Worm (Caenorhabditis elegans) whole organism, L1 larva: ENCODE measurements around the gene lact-4.
A peak's percentile ranks its signal among the peaks of the same experiment; 100 is the strongest.

Experiments
- C34B4.2 ChIP-seq: sonication (generic microtip); optimal IDR thresholded peaks from 2 replicates; lab custom pipeline; 2017; ENCODE audit warnings: mild to moderate bottlenecking, missing genetic modification characterization, missing compliant biosample characterization
- F16B12.6 ChIP-seq: fragments of 150-350 bp; optimal IDR thresholded peaks from 2 replicates; lab custom pipeline; 2014; ENCODE audit warnings: missing biosample characterization, missing genetic modification characterization
- aha-1 ChIP-seq: fragments of 150-350 bp; optimal IDR thresholded peaks from 2 replicates; lab custom pipeline; 2014; ENCODE audit warnings: missing biosample characterization, missing genetic modification characterization
- alr-1 ChIP-seq: fragments of 200-800 bp; sonication (Bioruptor generic); optimal IDR thresholded peaks from 2 replicates; lab custom pipeline; 2018; ENCODE audit warnings: borderline replicate concordance, mild to moderate bottlenecking, missing genetic modification characterization, missing compliant biosample characterization
- blmp-1 ChIP-seq: fragments of 150-350 bp; optimal IDR thresholded peaks from 2 replicates; lab custom pipeline; 2014; ENCODE audit warnings: missing biosample characterization, missing genetic modification characterization
- ceh-63 ChIP-seq: fragments of 200-800 bp; sonication (Bioruptor generic); optimal IDR thresholded peaks from 2 replicates; lab custom pipeline; 2018; ENCODE audit warnings: mild to moderate bottlenecking, missing genetic modification characterization, missing compliant biosample characterization
- ceh-82 ChIP-seq, 3 experiments: fragments of 150-350 bp in 1 of 3; sonication (generic microtip) in 2 of 3; optimal IDR thresholded peaks; 2 replicates each; lab custom pipeline; 2014 to 2017; ENCODE audit warnings: missing biosample characterization in 3 of 3, missing genetic modification characterization in 3 of 3
- ces-1 ChIP-seq: fragments of 150-350 bp; optimal IDR thresholded peaks from 2 replicates; lab custom pipeline; 2014; ENCODE audit warnings: missing biosample characterization, missing genetic modification reagents, missing genetic modification characterization
- dpl-1 ChIP-seq, 3 experiments: fragments of 150-350 bp in 2 of 3; sonication (generic microtip) in 1 of 3; optimal IDR thresholded peaks; 2 replicates each; lab custom pipeline; 2014 to 2017; ENCODE audit warnings: missing biosample characterization in 3 of 3, missing genetic modification characterization in 3 of 3, missing genetic modification reagents in 3 of 3
- dsc-1 ChIP-seq: sonication (generic microtip); optimal IDR thresholded peaks from 2 replicates; lab custom pipeline; 2016; ENCODE audit warnings: mild to moderate bottlenecking, missing genetic modification characterization, missing compliant biosample characterization
- efl-3 ChIP-seq: fragments of 200-800 bp; sonication (Bioruptor generic); optimal IDR thresholded peaks from 2 replicates; lab custom pipeline; 2018; ENCODE audit warnings: mild to moderate bottlenecking, missing genetic modification characterization, missing compliant biosample characterization
- elt-2 ChIP-seq: sonication (generic microtip); optimal IDR thresholded peaks from 2 replicates; lab custom pipeline; 2016; ENCODE audit warnings: missing genetic modification characterization, mild to moderate bottlenecking, inconsistent platforms, missing compliant biosample characterization, missing genetic modification reagents
- elt-3 ChIP-seq, 6 experiments: fragments of 150-350 bp in 1 of 6; sonication (generic microtip); optimal IDR thresholded peaks; 2 replicates each; lab custom pipeline; 2017 to 2018; ENCODE audit warnings: missing biosample characterization in 6 of 6, missing genetic modification characterization in 6 of 6, inconsistent platforms in 1 of 6
- ets-5 ChIP-seq: fragments of 200-800 bp; sonication (Bioruptor generic); IDR thresholded peaks from 2 replicates; pipeline ENCODE4 v1.3.6; 2022; ENCODE audit warnings: missing genetic modification characterization, missing compliant biosample characterization
- fkh-4 ChIP-seq: sonication (generic microtip); optimal IDR thresholded peaks from 2 replicates; lab custom pipeline; 2016; ENCODE audit warnings: missing compliant biosample characterization, missing genetic modification characterization, borderline replicate concordance
- fkh-8 ChIP-seq: sonication (generic microtip); optimal IDR thresholded peaks from 2 replicates; lab custom pipeline; 2016; ENCODE audit warnings: mild to moderate bottlenecking, missing genetic modification characterization, missing compliant biosample characterization
- hlh-17 ChIP-seq: fragments of 200-800 bp; sonication (Bioruptor generic); optimal IDR thresholded peaks from 2 replicates; lab custom pipeline; 2018; ENCODE audit warnings: missing genetic modification characterization, mild to moderate bottlenecking, missing compliant biosample characterization, moderate library complexity, borderline replicate concordance
- hlh-4 ChIP-seq: sonication (generic microtip); optimal IDR thresholded peaks from 2 replicates; lab custom pipeline; 2016; ENCODE audit warnings: mild to moderate bottlenecking, missing genetic modification characterization, missing compliant biosample characterization
- hpl-2 ChIP-seq: fragments of 150-350 bp; optimal IDR thresholded peaks from 2 replicates; lab custom pipeline; 2014; ENCODE audit warnings: missing biosample characterization, missing genetic modification reagents, missing genetic modification characterization
- isw-1 ChIP-seq: fragments of 200-800 bp; sonication (Bioruptor generic); IDR thresholded peaks from 2 replicates; pipeline ENCODE4 v1.3.6; 2022; ENCODE audit warnings: missing genetic modification characterization, missing compliant biosample characterization
- jun-1 ChIP-seq: fragments of 150-350 bp; optimal IDR thresholded peaks from 2 replicates; lab custom pipeline; 2014; ENCODE audit warnings: missing biosample characterization, missing genetic modification reagents, missing genetic modification characterization
- lin-13 ChIP-seq: fragments of 150-350 bp; optimal IDR thresholded peaks from 2 replicates; lab custom pipeline; 2014; ENCODE audit warnings: missing biosample characterization, missing genetic modification reagents, missing genetic modification characterization
- lin-14 ChIP-seq: fragments of 200-800 bp; sonication (Bioruptor generic); optimal IDR thresholded peaks from 2 replicates; lab custom pipeline; 2018; ENCODE audit warnings: mild to moderate bottlenecking, missing genetic modification characterization, moderate library complexity, missing compliant biosample characterization
- lin-15B ChIP-seq: fragments of 150-350 bp; sonication (generic microtip); optimal IDR thresholded peaks from 3 replicates; lab custom pipeline; 2014; ENCODE audit warnings: missing biosample characterization, missing genetic modification characterization
- lin-35 ChIP-seq, 2 experiments: fragments of 150-350 bp; optimal IDR thresholded peaks; 2 replicates each; lab custom pipeline; 2014; ENCODE audit warnings: missing biosample characterization in 2 of 2, missing genetic modification characterization in 2 of 2, missing genetic modification reagents in 2 of 2
- lin-39 ChIP-seq: fragments of 150-350 bp; optimal IDR thresholded peaks from 2 replicates; lab custom pipeline; 2014; ENCODE audit warnings: missing biosample characterization, missing genetic modification reagents, missing genetic modification characterization
- lsy-2 ChIP-seq, 2 experiments: fragments of 150-350 bp; optimal IDR thresholded peaks; 2 replicates each; lab custom pipeline; 2014; ENCODE audit warnings: missing biosample characterization in 2 of 2, missing genetic modification characterization in 2 of 2
- mab-9 ChIP-seq: fragments of 200-800 bp; sonication (Bioruptor generic); IDR thresholded peaks from 2 replicates; pipeline ENCODE4 v1.3.6; 2022; ENCODE audit warnings: missing genetic modification reagents, missing genetic modification characterization, missing compliant biosample characterization
- mdl-1 ChIP-seq, 2 experiments: fragments of 150-350 bp; optimal IDR thresholded peaks; 2 replicates each; lab custom pipeline; 2014 to 2017; ENCODE audit warnings: missing biosample characterization in 2 of 2, missing genetic modification characterization in 2 of 2, inconsistent platforms in 1 of 2
- nhr-11 ChIP-seq: fragments of 150-350 bp; optimal IDR thresholded peaks from 2 replicates; lab custom pipeline; 2014; ENCODE audit warnings: missing biosample characterization, missing genetic modification characterization
- nhr-237 ChIP-seq: fragments of 150-350 bp; optimal IDR thresholded peaks from 2 replicates; lab custom pipeline; 2014; ENCODE audit warnings: missing biosample characterization, missing genetic modification characterization
- nhr-47 ChIP-seq: sonication (generic microtip); optimal IDR thresholded peaks from 2 replicates; lab custom pipeline; 2016; ENCODE audit warnings: mild to moderate bottlenecking, missing genetic modification characterization, moderate library complexity, missing compliant biosample characterization
- nhr-76 ChIP-seq: sonication (generic microtip); optimal IDR thresholded peaks from 2 replicates; lab custom pipeline; 2017; ENCODE audit warnings: missing biosample characterization, missing genetic modification characterization
- nhr-85 ChIP-seq: sonication (generic microtip); peaks from one replicate; lab custom pipeline; 2016; ENCODE audit warnings: missing genetic modification characterization, inconsistent platforms, missing compliant biosample characterization
- pag-3 ChIP-seq: sonication (generic microtip); optimal IDR thresholded peaks from 2 replicates; lab custom pipeline; 2017; ENCODE audit warnings: missing genetic modification characterization, mild to moderate bottlenecking, missing compliant biosample characterization, antibody characterized with exemption, borderline replicate concordance; ENCODE audit not compliant: insufficient read depth
- pax-3 ChIP-seq: fragments of 200-800 bp; sonication (Bioruptor generic); optimal IDR thresholded peaks from 2 replicates; lab custom pipeline; 2018; ENCODE audit warnings: mild to moderate bottlenecking, missing genetic modification characterization, moderate library complexity, missing compliant biosample characterization
- rnt-1 ChIP-seq: sonication (generic microtip); optimal IDR thresholded peaks from 2 replicates; lab custom pipeline; 2016; ENCODE audit warnings: mild to moderate bottlenecking, missing genetic modification characterization, moderate library complexity, missing compliant biosample characterization
- skn-1 ChIP-seq: fragments of 150-350 bp; optimal IDR thresholded peaks from 2 replicates; lab custom pipeline; 2014; ENCODE audit warnings: missing biosample characterization, missing genetic modification characterization
- sox-4 ChIP-seq: sonication (generic microtip); optimal IDR thresholded peaks from 2 replicates; lab custom pipeline; 2016; ENCODE audit warnings: missing genetic modification characterization, missing compliant biosample characterization
- sptf-1 ChIP-seq: fragments of 150-350 bp; optimal IDR thresholded peaks from 2 replicates; lab custom pipeline; 2014; ENCODE audit warnings: missing biosample characterization, missing genetic modification characterization
- swsn-7 ChIP-seq: sonication (generic microtip); optimal IDR thresholded peaks from 2 replicates; lab custom pipeline; 2016; ENCODE audit warnings: missing genetic modification characterization, missing compliant biosample characterization
- unc-30 ChIP-seq: sonication (generic microtip); optimal IDR thresholded peaks from 2 replicates; lab custom pipeline; 2017; ENCODE audit warnings: missing biosample characterization, missing genetic modification characterization
- unc-62 ChIP-seq: fragments of 150-350 bp; optimal IDR thresholded peaks from 2 replicates; lab custom pipeline; 2014; ENCODE audit warnings: missing biosample characterization, missing genetic modification reagents, missing genetic modification characterization
- unc-86 ChIP-seq: sonication (generic microtip); optimal IDR thresholded peaks from 2 replicates; lab custom pipeline; 2016; ENCODE audit warnings: missing genetic modification characterization, missing compliant biosample characterization
- unc-98 ChIP-seq: fragments of 200-800 bp; sonication (Bioruptor generic); IDR thresholded peaks from 2 replicates; pipeline ENCODE4 v1.3.6; 2022; ENCODE audit warnings: missing genetic modification characterization, missing compliant biosample characterization
- xbp-1 ChIP-seq: sonication (generic microtip); optimal IDR thresholded peaks from 2 replicates; lab custom pipeline; 2016; ENCODE audit warnings: missing genetic modification characterization, missing compliant biosample characterization
- zag-1 ChIP-seq: fragments of 150-350 bp; optimal IDR thresholded peaks from 2 replicates; lab custom pipeline; 2014; ENCODE audit warnings: missing biosample characterization, missing genetic modification characterization
- zip-4 ChIP-seq: fragments of 200-800 bp; sonication (Bioruptor generic); optimal IDR thresholded peaks from 2 replicates; lab custom pipeline; 2018; ENCODE audit warnings: mild to moderate bottlenecking, missing genetic modification characterization, moderate library complexity, missing compliant biosample characterization
- ztf-11 ChIP-seq, 2 experiments: sonication (generic microtip); optimal IDR thresholded peaks; 2 replicates each; lab custom pipeline; 2016 to 2017; ENCODE audit warnings: missing genetic modification characterization in 2 of 2, missing biosample characterization in 1 of 2, missing compliant biosample characterization in 1 of 2
- ztf-4 ChIP-seq: fragments of 150-350 bp; optimal IDR thresholded peaks from 2 replicates; lab custom pipeline; 2014; ENCODE audit warnings: missing biosample characterization, missing genetic modification characterization

Gene lact-4

DNA sequence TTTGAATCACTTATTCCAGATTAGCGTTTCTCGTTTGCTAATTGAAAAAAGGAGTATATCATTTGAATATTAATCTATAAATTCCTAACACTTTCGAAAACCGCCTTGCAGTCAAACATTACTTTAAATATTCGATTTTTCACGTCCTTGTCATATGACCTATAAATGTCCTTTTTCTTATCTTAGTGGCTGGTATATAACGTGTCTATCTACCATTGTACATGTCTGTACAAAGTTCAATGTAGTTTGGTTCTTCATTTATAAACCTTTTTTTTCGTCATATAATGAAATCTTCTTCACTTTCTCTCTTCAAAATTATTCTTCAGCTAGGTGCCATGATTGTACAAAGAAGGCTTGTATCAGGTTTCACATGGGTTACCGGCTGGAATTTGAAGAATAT, 5.3 kb upstream of the lact-4 start, which contains the start of gene gbh-2 (continued):
- TF ChIP-seq mdl-1 (tag; optimal IDR thresholded peaks at IDR 0.05; lab: Kevin White, UChicago) (no peak), nhr-85 (tag; lab: Kevin White, UChicago) (peak; percentile 69), zip-4 (GFP tag; lab: Kevin White, UChicago) (no peak), unc-98 (GFP tag; lab: Robert Waterston, UW) (no peak), ztf-4 (tag; lab: Kevin White, UChicago) (no peak), isw-1 (no peak), elt-2 (tag; lab: Kevin White, UChicago) (peak; percentile 89), elt-3 (tag; optimal IDR thresholded peaks at IDR 0.05; lab: Kevin White, UChicago) (peak in 2 of 6 experiments; percentile 64 to 67), hpl-2 (no peak), lin-15B (tag; lab: Kevin White, UChicago) (no peak), pag-3 (tag; lab: Kevin White, UChicago) (no peak), dpl-1 (GFP tag; optimal IDR thresholded peaks at IDR 0.05; lab: Kevin White, UChicago) (no peak), unc-62 (GFP tag; lab: Kevin White, UChicago) (no peak), fkh-4 (tag; lab: Kevin White, UChicago) (no peak), lin-14 (GFP tag; lab: Kevin White, UChicago) (peak; percentile 59), efl-3 (GFP tag; lab: Kevin White, UChicago) (no peak), xbp-1 (tag; lab: Kevin White, UChicago) (no peak), nhr-237 (tag; lab: Kevin White, UChicago) (no peak), dsc-1 (tag; lab: Kevin White, UChicago) (no peak), hlh-4 (tag; lab: Kevin White, UChicago) (no peak), sptf-1 (tag; lab: Kevin White, UChicago) (no peak), C34B4.2 (no peak), unc-30 (tag; lab: Kevin White, UChicago) (no peak), skn-1 (tag; lab: Kevin White, UChicago) (no peak), nhr-47 (tag; lab: Kevin White, UChicago) (peak; percentile 25), sox-4 (no peak), ceh-63 (GFP tag; lab: Kevin White, UChicago) (no peak), lin-35 (GFP tag; optimal IDR thresholded peaks at IDR 0.05; lab: Kevin White, UChicago) (peak in 1 of 2 experiments; percentile 72), ces-1 (no peak), swsn-7 (tag; lab: Kevin White, UChicago) (no peak), ceh-82 (tag; optimal IDR thresholded peaks at IDR 0.05; lab: Kevin White, UChicago) (no peak), nhr-76 (tag; lab: Kevin White, UChicago) (no peak), hlh-17 (GFP tag; lab: Kevin White, UChicago) (no peak), lsy-2 (tag; optimal IDR thresholded peaks at IDR 0.05; lab: Kevin White, UChicago) (peak; percentile 6 to 41), alr-1 (tag; lab: Kevin White, UChicago) (no peak), ets-5 (no peak)

DNA sequence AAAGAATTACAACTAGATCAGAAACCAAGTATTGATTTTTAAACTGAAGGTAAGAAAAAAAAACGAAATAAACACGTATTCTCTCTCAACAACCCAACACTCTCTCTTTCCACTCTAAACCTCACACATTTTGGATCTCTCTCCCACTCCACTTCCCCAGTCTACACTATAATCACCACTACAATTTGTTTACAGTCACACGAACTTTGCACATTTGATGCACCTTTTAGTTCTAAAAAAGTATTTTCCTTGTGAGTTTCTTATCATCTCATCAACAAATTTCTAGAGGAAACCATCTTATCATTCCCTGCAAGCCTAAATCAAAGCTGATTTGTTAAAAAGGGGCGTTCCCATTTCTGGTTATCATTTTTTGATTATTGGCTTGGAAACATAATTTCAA, 4.3 kb upstream of the lact-4 start:
- no peak for TF ChIP-seq unc-98 (GFP tag; lab: Robert Waterston, UW)
- TF ChIP-seq mdl-1 (tag; optimal IDR thresholded peaks at IDR 0.05; lab: Kevin White, UChicago): no peak
- no peak for TF ChIP-seq efl-3 (GFP tag; lab: Kevin White, UChicago)
- peak; percentile 90 for TF ChIP-seq elt-2 (tag; lab: Kevin White, UChicago)
- no peak for TF ChIP-seq nhr-237 (tag; lab: Kevin White, UChicago)
- TF ChIP-seq rnt-1 (tag; lab: Kevin White, UChicago): no peak
- no peak for TF ChIP-seq zag-1 (tag; lab: Kevin White, UChicago)
- peak; percentile 53 for TF ChIP-seq jun-1 (tag; lab: Kevin White, UChicago)
- no peak for TF ChIP-seq aha-1 (tag; lab: Kevin White, UChicago)
- TF ChIP-seq swsn-7 (tag; lab: Kevin White, UChicago): no peak
- TF ChIP-seq fkh-8 (tag; lab: Kevin White, UChicago): no peak
- no peak for TF ChIP-seq F16B12.6
- peak; percentile 31 for TF ChIP-seq blmp-1
- no peak for TF ChIP-seq alr-1 (tag; lab: Kevin White, UChicago)
- TF ChIP-seq hpl-2: no peak
- no peak for TF ChIP-seq unc-30 (tag; lab: Kevin White, UChicago)
- no peak for TF ChIP-seq lin-13 (GFP tag; lab: Kevin White, UChicago)
- no peak for TF ChIP-seq pax-3 (tag; lab: Kevin White, UChicago)
- TF ChIP-seq unc-86 (tag; lab: Kevin White, UChicago): no peak
- TF ChIP-seq lin-35 (GFP tag; optimal IDR thresholded peaks at IDR 0.05; lab: Kevin White, UChicago): peak in 1 of 2 experiments; percentile 46
- TF ChIP-seq ztf-11 (tag; optimal IDR thresholded peaks at IDR 0.05; lab: Kevin White, UChicago): no peak
- no peak for TF ChIP-seq skn-1 (tag; lab: Kevin White, UChicago)
- TF ChIP-seq lin-14 (GFP tag; lab: Kevin White, UChicago): peak; percentile 40
- TF ChIP-seq lsy-2 (tag; optimal IDR thresholded peaks at IDR 0.05; lab: Kevin White, UChicago): peak in 1 of 2 experiments; percentile 31
- no peak for TF ChIP-seq lin-39 (tag; lab: Kevin White, UChicago)
- no peak for TF ChIP-seq mab-9 (GFP tag; lab: Robert Waterston, UW)
- no peak for TF ChIP-seq nhr-11 (tag; lab: Kevin White, UChicago)
